Fruit fly (Drosophila melanogaster) whole organism, prepupa: ENCODE measurements around the gene Iris.

Experiments
- CG11762 ChIP-seq: fragments of 200-800 bp; sonication (Bioruptor generic); optimal IDR thresholded peaks from 3 replicates; lab custom pipeline; 2016; ENCODE audit warnings: missing biosample characterization, missing genetic modification characterization; ENCODE audit not compliant: insufficient read depth
- CG11902 ChIP-seq: fragments of 200-800 bp; sonication (Bioruptor generic); optimal IDR thresholded peaks from 3 replicates; lab custom pipeline; 2016; ENCODE audit warnings: missing biosample characterization, missing genetic modification characterization
- CG3919 ChIP-seq: fragments of 200-800 bp; sonication (Bioruptor generic); optimal IDR thresholded peaks from 3 replicates; lab custom pipeline; 2016; ENCODE audit warnings: missing biosample characterization, missing genetic modification characterization
- CG6163 ChIP-seq: fragments of 200-800 bp; sonication (Bioruptor generic); IDR thresholded peaks from 3 replicates; pipeline ENCODE4 v1.3.6; 2022; ENCODE audit warnings: missing biosample characterization, missing genetic modification characterization
- Eip75B ChIP-seq: fragments of 200-800 bp; sonication (Bioruptor generic); optimal IDR thresholded peaks from 3 replicates; lab custom pipeline; 2016; ENCODE audit warnings: missing biosample characterization, missing genetic modification characterization
- Lpt ChIP-seq: fragments of 200-800 bp; sonication (Bioruptor generic); optimal IDR thresholded peaks from 3 replicates; lab custom pipeline; 2016; ENCODE audit warnings: missing biosample characterization, missing genetic modification characterization
- Met ChIP-seq: fragments of 200-800 bp; sonication (Bioruptor generic); optimal IDR thresholded peaks from 3 replicates; lab custom pipeline; 2016; ENCODE audit warnings: missing biosample characterization, missing genetic modification characterization
- OdsH ChIP-seq: fragments of 200-800 bp; sonication (Bioruptor generic); optimal IDR thresholded peaks from 3 replicates; lab custom pipeline; 2016; ENCODE audit warnings: missing biosample characterization, missing genetic modification characterization
- Sox102F ChIP-seq: fragments of 200-800 bp; sonication (Bioruptor generic); optimal IDR thresholded peaks from 2 replicates; lab custom pipeline; 2016; ENCODE audit warnings: missing biosample characterization, mild to moderate bottlenecking, missing genetic modification characterization
- svp ChIP-seq: fragments of 200-800 bp; sonication (Bioruptor generic); peaks from one replicate; lab custom pipeline; 2016; ENCODE audit warnings: missing biosample characterization, missing genetic modification characterization

DNA sequence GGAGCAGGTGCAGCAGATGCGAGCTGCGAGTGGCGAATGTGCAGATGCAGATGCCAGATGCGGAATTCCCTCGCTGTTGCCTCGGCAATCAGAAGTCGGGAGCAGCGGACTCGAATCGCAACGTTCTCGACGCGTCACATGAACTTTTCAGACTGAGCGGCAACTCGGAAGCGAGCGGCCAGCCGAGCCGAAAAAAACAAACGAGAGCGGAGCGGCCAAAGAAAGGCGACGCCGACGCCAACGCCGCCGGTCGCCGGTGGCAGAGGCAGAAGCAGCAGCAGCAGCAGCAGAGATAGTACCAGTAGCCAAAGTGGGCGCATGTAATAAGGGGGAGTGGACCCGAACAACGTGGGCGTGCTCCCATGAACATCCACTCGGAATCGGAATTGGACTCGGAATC lies 31.5 kb downstream of the Iris start, which contains the start of gene CG4629:
- TF ChIP-seq Eip75B (GFP tag; lab: Kevin White, UChicago) (no peak), Lpt (no peak), CG6163 (no peak), CG3919 (GFP tag; lab: Kevin White, UChicago) (no peak), CG11902 (GFP tag; lab: Kevin White, UChicago) (no peak), OdsH (no peak), Met (GFP tag; lab: Kevin White, UChicago) (no peak), svp (GFP tag; lab: Kevin White, UChicago) (peak; percentile 90), CG11762 (GFP tag; lab: Kevin White, UChicago) (no peak), Sox102F (GFP tag; lab: Kevin White, UChicago) (no peak)
